Fruit fly (Drosophila melanogaster) whole organism, pupa: Measurements from ENCODE around the gene Atg18a.

ENCODE experiments used
- CG10348 ChIP-seq: fragments of 200-800 bp; sonication (Bioruptor generic); IDR thresholded peaks from 2 replicates; pipeline ENCODE4 v1.3.6; 2022; ENCODE audit warnings: missing biosample characterization, missing genetic modification characterization
- CG12605 ChIP-seq: fragments of 200-800 bp; sonication (Bioruptor generic); IDR thresholded peaks from 2 replicates; pipeline ENCODE4 v1.3.6; 2022; ENCODE audit warnings: missing biosample characterization, missing genetic modification characterization
- CG13204 ChIP-seq: fragments of 200-800 bp; sonication (Bioruptor generic); optimal IDR thresholded peaks from 2 replicates; lab custom pipeline; 2018; ENCODE audit warnings: missing biosample characterization, mild to moderate bottlenecking, missing genetic modification characterization, moderate library complexity
- CG14655 ChIP-seq: fragments of 200-800 bp; sonication (Bioruptor generic); optimal IDR thresholded peaks from 3 replicates; lab custom pipeline; 2017; ENCODE audit warnings: mild to moderate bottlenecking, missing biosample characterization, missing genetic modification reagents, missing genetic modification characterization
- CG15710 ChIP-seq: fragments of 200-800 bp; sonication (Bioruptor generic); optimal IDR thresholded peaks from 2 replicates; lab custom pipeline; 2018; ENCODE audit warnings: missing biosample characterization, mild to moderate bottlenecking, missing genetic modification characterization, moderate library complexity
- CG17806 ChIP-seq: fragments of 200-800 bp; sonication (Bioruptor generic); optimal IDR thresholded peaks from 2 replicates; lab custom pipeline; 2018; ENCODE audit warnings: missing biosample characterization, mild to moderate bottlenecking, missing genetic modification characterization, moderate library complexity
- CG32121 ChIP-seq: fragments of 200-800 bp; sonication (Bioruptor generic); IDR thresholded peaks from 2 replicates; pipeline ENCODE4 v1.3.6; 2022; ENCODE audit warnings: missing biosample characterization, missing genetic modification characterization
- CG34367 ChIP-seq: fragments of 200-800 bp; sonication (Bioruptor generic); optimal IDR thresholded peaks from 2 replicates; lab custom pipeline; 2018; ENCODE audit warnings: missing biosample characterization, mild to moderate bottlenecking, missing genetic modification characterization
- CG4496 ChIP-seq: fragments of 200-800 bp; sonication (Bioruptor generic); IDR thresholded peaks from 3 replicates; pipeline ENCODE4 v1.3.6; 2022; ENCODE audit warnings: missing biosample characterization, missing genetic modification characterization
- CG8159 ChIP-seq: fragments of 200-800 bp; sonication (Bioruptor generic); optimal IDR thresholded peaks from 3 replicates; lab custom pipeline; 2018; ENCODE audit warnings: missing biosample characterization, mild to moderate bottlenecking, missing genetic modification characterization, moderate library complexity
- CG8301 ChIP-seq: fragments of 200-800 bp; sonication (Bioruptor generic); optimal IDR thresholded peaks from 2 replicates; lab custom pipeline; 2018; ENCODE audit warnings: missing biosample characterization, mild to moderate bottlenecking, missing genetic modification characterization
- CG9948 ChIP-seq: fragments of 200-800 bp; sonication (Bioruptor generic); optimal IDR thresholded peaks from 2 replicates; lab custom pipeline; 2018; ENCODE audit warnings: missing biosample characterization, mild to moderate bottlenecking, missing genetic modification characterization, moderate library complexity
- D1 ChIP-seq: fragments of 200-800 bp; sonication (Bioruptor generic); optimal IDR thresholded peaks from 2 replicates; lab custom pipeline; 2018; ENCODE audit warnings: missing biosample characterization, mild to moderate bottlenecking, missing genetic modification characterization, moderate library complexity
- EcR ChIP-seq: fragments of 200-800 bp; sonication (Bioruptor generic); optimal IDR thresholded peaks from 3 replicates; lab custom pipeline; 2019; ENCODE audit warnings: missing biosample characterization, missing genetic modification characterization, mild to moderate bottlenecking, moderate library complexity, missing genetic modification reagents
- Ets98B ChIP-seq: fragments of 200-800 bp; sonication (Bioruptor generic); IDR thresholded peaks from 2 replicates; pipeline ENCODE4 v1.3.6; 2022; ENCODE audit warnings: missing biosample characterization, missing genetic modification characterization
- Pif1A ChIP-seq: fragments of 200-800 bp; sonication (Bioruptor generic); optimal IDR thresholded peaks from 3 replicates; lab custom pipeline; 2016; ENCODE audit warnings: missing biosample characterization, missing genetic modification characterization
- Pif1B ChIP-seq: fragments of 200-800 bp; sonication (Bioruptor generic); optimal IDR thresholded peaks from 3 replicates; lab custom pipeline; 2016; ENCODE audit warnings: missing biosample characterization, missing genetic modification characterization
- Snoo ChIP-seq: fragments of 200-800 bp; sonication (Bioruptor generic); optimal IDR thresholded peaks from 3 replicates; lab custom pipeline; 2017; ENCODE audit warnings: missing biosample characterization, mild to moderate bottlenecking, missing genetic modification characterization, inconsistent platforms
- fd96Ca ChIP-seq: fragments of 200-800 bp; sonication (Bioruptor generic); IDR thresholded peaks from 3 replicates; pipeline ENCODE4 v1.3.6; 2022; ENCODE audit warnings: missing biosample characterization, missing genetic modification characterization
- gl ChIP-seq: fragments of 200-800 bp; sonication (Bioruptor generic); optimal IDR thresholded peaks from 2 replicates; lab custom pipeline; 2018; ENCODE audit warnings: missing biosample characterization, mild to moderate bottlenecking, missing genetic modification characterization
- rn ChIP-seq: fragments of 200-800 bp; sonication (Bioruptor generic); IDR thresholded peaks from 2 replicates; pipeline ENCODE4 v1.3.6; 2022; ENCODE audit warnings: missing biosample characterization, missing genetic modification characterization

The Atg18a gene

DNA sequence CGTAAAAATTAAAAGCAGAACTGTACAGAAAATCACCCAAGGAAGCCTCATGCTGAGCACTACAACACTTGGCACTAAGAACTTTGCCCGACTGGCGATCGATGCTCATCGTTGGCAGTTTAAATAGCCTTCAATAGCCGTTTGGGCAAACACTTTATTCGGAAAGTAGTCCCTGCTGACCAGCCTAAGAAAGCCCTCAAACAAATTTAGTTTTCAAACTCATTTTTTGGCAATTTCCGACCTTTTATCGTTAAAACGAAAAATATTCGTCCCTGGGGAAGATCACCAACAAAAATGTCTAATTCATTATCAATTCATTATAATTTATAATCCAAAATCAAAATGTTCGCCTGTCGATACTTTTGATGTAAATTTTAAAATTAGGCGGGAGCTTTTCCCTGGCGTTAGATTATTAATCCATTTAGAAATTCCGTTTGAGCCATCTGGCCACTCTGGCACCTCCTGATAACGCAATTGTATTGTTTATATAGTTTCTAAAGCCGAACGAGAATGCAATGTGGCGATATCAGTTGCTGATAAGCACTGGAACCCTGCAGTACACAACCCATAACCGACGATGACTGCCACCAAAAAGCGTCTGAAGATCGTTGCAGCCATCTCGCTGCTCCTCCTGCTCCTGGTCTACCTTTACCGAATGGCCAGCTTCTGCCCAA is 6.1 kb upstream of the Atg18a start, which contains the start of the genes mthl7 and Uxs:
Gene mthl7, minus strand, starts transcription at position 51 of the 674 bp plus-strand sequence.
Gene Uxs, plus strand, starts transcription at position 460 of the 674 bp plus-strand sequence.
- TF ChIP-seq Pif1A (GFP tag; lab: Kevin White, UChicago) (no peak), CG32121 (GFP tag; lab: Robert Waterston, UW) (no peak), gl (tag; lab: Kevin White, UChicago) (no peak), CG17806 (no peak), rn (GFP tag; lab: Robert Waterston, UW) (no peak), Pif1B (GFP tag; lab: Kevin White, UChicago) (no peak)

DNA sequence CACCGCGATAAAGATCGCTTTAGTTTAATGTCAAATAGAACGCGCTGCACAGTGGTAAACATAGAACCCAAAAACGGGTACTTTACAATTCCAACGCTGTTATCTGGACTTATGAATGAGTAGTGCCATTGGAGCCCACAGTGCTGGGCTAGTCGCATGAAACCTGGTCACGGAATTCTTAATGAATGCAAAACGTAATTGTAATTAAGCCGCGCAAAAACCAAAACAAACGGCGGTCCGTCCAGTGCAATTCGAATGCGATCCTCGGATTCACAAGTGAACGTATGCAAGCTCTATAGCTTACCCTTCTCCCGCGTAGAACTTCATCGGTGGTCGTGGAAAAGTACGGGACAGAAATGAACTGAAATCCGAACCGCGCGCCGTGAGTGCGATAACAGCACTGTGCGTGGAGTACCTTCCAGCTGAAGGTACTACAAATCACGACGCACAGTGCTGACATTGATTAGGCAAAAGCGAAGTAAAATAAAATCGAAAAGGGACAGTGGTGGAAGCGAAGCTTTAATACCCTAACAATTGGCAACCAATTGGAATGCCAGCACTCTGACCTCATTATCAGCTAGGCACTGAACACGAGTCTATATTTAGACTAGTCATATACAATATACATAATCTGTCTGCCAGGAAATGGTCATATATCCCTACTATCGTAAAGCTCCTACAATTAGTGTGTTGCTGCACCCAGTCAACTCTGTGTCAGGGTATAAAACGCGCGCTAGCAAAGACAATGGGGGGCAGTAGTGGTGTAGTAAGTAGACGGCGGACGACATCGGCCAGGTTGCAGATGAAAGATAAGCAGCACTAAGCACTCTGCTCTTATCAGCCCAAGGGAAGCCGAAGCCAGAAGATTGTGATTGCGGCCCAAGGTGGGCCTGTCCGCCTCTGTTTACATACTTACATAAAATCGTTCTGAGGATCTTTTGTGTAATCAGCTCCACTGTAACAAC is 1.1 kb upstream of the Atg18a start:
- TF ChIP-seq CG8159 (tag; lab: Kevin White, UChicago) (peak; percentile 74), D1 (tag; lab: Kevin White, UChicago) (no peak), CG12605 (no peak), CG14655 (no peak), CG32121 (GFP tag; lab: Robert Waterston, UW) (peak; percentile 42; the same call in 1 of the 2 replicates), Snoo (tag; lab: Kevin White, UChicago) (peak; percentile 42), CG13204 (GFP tag; lab: Kevin White, UChicago) (no peak), CG34367 (tag; lab: Kevin White, UChicago) (peak; percentile 36), Pif1A (GFP tag; lab: Kevin White, UChicago) (no peak), EcR (GFP tag; lab: Kevin White, UChicago) (peak; percentile 25), Pif1B (GFP tag; lab: Kevin White, UChicago) (peak; percentile 65), CG4496 (peak; percentile 66; the same call in 2 of the 3 replicates), CG15710 (tag; lab: Kevin White, UChicago) (peak; percentile 57), Ets98B (GFP tag; lab: Robert Waterston, UW) (peak; percentile 53), CG9948 (tag; lab: Kevin White, UChicago) (peak; percentile 48), rn (GFP tag; lab: Robert Waterston, UW) (no peak), CG8301 (tag; lab: Kevin White, UChicago) (peak; percentile 59), fd96Ca (GFP tag; lab: Robert Waterston, UW) (peak; percentile 72), CG10348 (GFP tag; lab: Robert Waterston, UW) (no peak), CG17806 (peak; percentile 33), gl (tag; lab: Kevin White, UChicago) (no peak)

DNA sequence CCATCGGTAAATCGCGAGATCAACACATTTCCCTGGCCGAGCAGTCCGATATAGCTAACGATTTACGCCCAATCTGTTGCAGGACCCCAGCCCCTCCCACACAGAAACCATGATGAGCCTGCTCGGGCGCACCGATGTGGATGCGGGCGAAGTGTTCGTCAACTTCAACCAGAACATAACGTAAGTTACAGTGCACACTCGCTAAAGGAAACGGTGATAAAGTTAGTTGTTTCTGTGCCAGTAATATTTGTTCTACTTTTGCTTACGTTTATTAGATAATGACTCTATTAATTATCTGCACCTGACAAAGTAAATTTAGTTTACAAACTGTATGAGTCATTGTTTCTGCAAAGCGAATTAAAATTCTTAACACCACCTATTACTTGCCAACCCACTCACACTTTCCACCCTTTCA is 747 bp downstream of the Atg18a start:
- no peak for TF ChIP-seq rn (GFP tag; lab: Robert Waterston, UW)
- TF ChIP-seq CG8301 (tag; lab: Kevin White, UChicago), result no peak
- TF ChIP-seq gl (tag; lab: Kevin White, UChicago), result no peak
- no peak for TF ChIP-seq EcR (GFP tag; lab: Kevin White, UChicago)
- no peak for TF ChIP-seq Pif1A (GFP tag; lab: Kevin White, UChicago)
- peak; percentile 16; the same call in 1 of the 2 replicates for TF ChIP-seq Ets98B (GFP tag; lab: Robert Waterston, UW)
- no peak for TF ChIP-seq CG10348 (GFP tag; lab: Robert Waterston, UW)
- TF ChIP-seq CG32121 (GFP tag; lab: Robert Waterston, UW), result 0 out of 2 replicates have a peak, but pooled peaks have one; percentile 30
- TF ChIP-seq, all 21 proteins: peak for 2

DNA sequence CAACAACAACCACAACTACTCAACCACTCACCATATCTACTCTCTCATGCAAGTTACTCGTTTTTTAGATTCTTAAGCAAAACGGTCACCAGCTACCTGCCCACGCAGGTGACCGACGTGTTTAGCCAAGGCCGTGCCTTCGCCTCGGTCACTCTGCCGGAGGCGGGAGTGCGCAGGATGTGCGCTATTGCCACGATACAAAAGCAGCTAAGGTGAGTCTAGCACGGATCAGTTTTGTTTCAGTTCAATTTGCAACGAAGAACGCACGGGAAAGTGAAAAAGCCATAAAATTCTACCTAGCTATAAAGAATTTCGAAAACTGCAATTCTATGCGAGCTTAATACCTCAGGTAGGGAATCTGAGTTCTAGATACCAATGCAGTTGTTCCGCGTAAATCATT is 2.6 kb downstream of the Atg18a start:
- TF ChIP-seq fd96Ca (GFP tag; lab: Robert Waterston, UW) (no peak), CG8159 (tag; lab: Kevin White, UChicago) (no peak), Snoo (tag; lab: Kevin White, UChicago) (no peak), CG14655 (no peak), CG9948 (tag; lab: Kevin White, UChicago) (no peak), CG34367 (tag; lab: Kevin White, UChicago) (no peak), CG17806 (no peak), CG4496 (no peak), D1 (tag; lab: Kevin White, UChicago) (no peak), CG13204 (GFP tag; lab: Kevin White, UChicago) (no peak)

DNA sequence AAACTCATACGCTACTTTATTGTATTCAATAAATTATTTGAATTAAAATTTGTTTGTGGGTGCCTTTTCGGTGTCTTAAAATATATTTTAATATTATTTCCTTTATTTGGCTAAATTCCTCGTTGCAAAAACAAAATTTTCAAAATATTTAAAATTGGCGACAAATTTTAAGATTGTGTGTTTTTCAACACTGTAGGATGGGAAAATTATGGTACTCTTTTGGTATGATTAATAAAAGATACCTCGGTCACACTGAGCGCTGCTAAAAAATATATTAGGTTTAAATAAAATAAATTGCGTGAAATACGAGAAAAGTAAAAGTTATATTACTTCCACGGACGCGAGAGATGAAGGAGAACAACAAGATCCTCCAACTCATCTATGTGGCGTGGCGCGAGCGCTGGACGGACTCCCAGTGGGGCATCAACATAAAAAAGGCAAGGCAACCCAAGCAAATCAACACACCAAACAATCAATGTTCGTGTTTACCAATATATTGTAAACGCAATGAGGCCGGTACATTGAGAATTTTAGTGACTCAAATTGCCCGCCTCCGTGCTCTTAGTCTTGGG is 4.5 kb downstream of the Atg18a start, which contains the start of gene MED24:
Gene MED24, plus strand, starts transcription at position 229 of the 572 bp plus-strand sequence.
- no peak for TF ChIP-seq CG17806
- no peak for TF ChIP-seq Pif1B (GFP tag; lab: Kevin White, UChicago)
